Fruit fly (Drosophila melanogaster) whole organism, embryonic: ENCODE measurements around the gene CG11597.

ENCODE experiments used
- CG10209 ChIP-seq: fragments of 200-800 bp; sonication (Bioruptor generic); optimal IDR thresholded peaks from 3 replicates; lab custom pipeline; 2017; ENCODE audit warnings: missing biosample characterization, mild to moderate bottlenecking, missing genetic modification characterization, missing genetic modification reagents
- CG11723 ChIP-seq: fragments of 200-800 bp; sonication (Bioruptor generic); optimal IDR thresholded peaks from 2 replicates; lab custom pipeline; 2017; ENCODE audit warnings: missing biosample characterization, mild to moderate bottlenecking, missing genetic modification characterization
- CG1603 ChIP-seq: fragments of 200-800 bp; sonication (Bioruptor generic); optimal IDR thresholded peaks from 2 replicates; lab custom pipeline; 2019; ENCODE audit warnings: missing biosample characterization, mild to moderate bottlenecking, missing genetic modification characterization, moderate library complexity
- CG16779 ChIP-seq: fragments of 200-800 bp; sonication (Bioruptor generic); IDR thresholded peaks from 2 replicates; pipeline ENCODE4 v1.3.6; 2022; ENCODE audit warnings: missing biosample characterization, missing genetic modification characterization
- CG17186 ChIP-seq: fragments of 200-800 bp; sonication (Bioruptor generic); optimal IDR thresholded peaks from 3 replicates; lab custom pipeline; 2017; ENCODE audit warnings: missing biosample characterization, missing genetic modification reagents, missing genetic modification characterization
- CG17328 ChIP-seq: fragments of 200-800 bp; sonication (Bioruptor generic); IDR thresholded peaks from 2 replicates; pipeline ENCODE4 v1.3.6; 2022; ENCODE audit warnings: missing biosample characterization, missing genetic modification characterization
- CG17912 ChIP-seq: fragments of 200-800 bp; sonication (Bioruptor generic); optimal IDR thresholded peaks from 2 replicates; lab custom pipeline; 2018; ENCODE audit warnings: missing biosample characterization, mild to moderate bottlenecking, missing genetic modification characterization
- CG2889 ChIP-seq: fragments of 200-800 bp; sonication (Bioruptor generic); IDR thresholded peaks from 3 replicates; pipeline ENCODE4 v1.3.6; 2022; ENCODE audit warnings: missing biosample characterization, missing genetic modification characterization
- CG30020 ChIP-seq: fragments of 200-800 bp; optimal IDR thresholded peaks from 2 replicates; lab custom pipeline; 2019; ENCODE audit warnings: missing biosample characterization, mild to moderate bottlenecking, missing genetic modification characterization, moderate library complexity
- CG33213 ChIP-seq: fragments of 200-800 bp; sonication (Bioruptor generic); optimal IDR thresholded peaks from 3 replicates; lab custom pipeline; 2016; ENCODE audit warnings: missing biosample characterization, missing genetic modification characterization
- CG6254 ChIP-seq: fragments of 200-800 bp; sonication (Bioruptor generic); optimal IDR thresholded peaks from 3 replicates; lab custom pipeline; 2017; ENCODE audit warnings: mild to moderate bottlenecking, missing biosample characterization, missing genetic modification reagents, missing genetic modification characterization
- CG6272 ChIP-seq: fragments of 200-800 bp; sonication (Bioruptor generic); IDR thresholded peaks from 2 replicates; pipeline ENCODE4 v1.3.6; 2022; ENCODE audit warnings: missing biosample characterization, missing genetic modification characterization
- CG6654 ChIP-seq: fragments of 200-800 bp; sonication (Bioruptor generic); optimal IDR thresholded peaks from 2 replicates; lab custom pipeline; 2017; ENCODE audit warnings: missing biosample characterization, mild to moderate bottlenecking, missing genetic modification characterization
- CG6791 ChIP-seq: fragments of 200-800 bp; sonication (Bioruptor generic); IDR thresholded peaks from 3 replicates; pipeline ENCODE4 v1.3.6; 2022; ENCODE audit warnings: missing biosample characterization, missing genetic modification characterization; ENCODE audit not compliant: partially characterized antibody
- CG7372 ChIP-seq: fragments of 200-800 bp; sonication (Bioruptor generic); IDR thresholded peaks from 2 replicates; pipeline ENCODE4 v1.3.6; 2022; ENCODE audit warnings: missing biosample characterization, missing genetic modification characterization
- CG7963 ChIP-seq: fragments of 200-800 bp; sonication (Bioruptor generic); IDR thresholded peaks from 3 replicates; pipeline ENCODE4 v1.3.6; 2022; ENCODE audit warnings: missing biosample characterization, missing genetic modification characterization; ENCODE audit not compliant: partially characterized antibody
- CG8281 ChIP-seq: fragments of 200-800 bp; sonication (Bioruptor generic); optimal IDR thresholded peaks from 2 replicates; lab custom pipeline; 2018; ENCODE audit warnings: missing biosample characterization, mild to moderate bottlenecking, missing genetic modification characterization, moderate library complexity
- CG8924 ChIP-seq: fragments of 200-800 bp; optimal IDR thresholded peaks from 3 replicates; lab custom pipeline; 2019; ENCODE audit warnings: missing biosample characterization, mild to moderate bottlenecking, missing genetic modification characterization, moderate library complexity
- Chrac-16 ChIP-seq: fragments of 200-800 bp; sonication (Bioruptor generic); optimal IDR thresholded peaks from 3 replicates; lab custom pipeline; 2016; ENCODE audit warnings: missing biosample characterization, missing genetic modification characterization
- CoRest ChIP-seq: fragments of 200-800 bp; sonication (Bioruptor generic); optimal IDR thresholded peaks from 3 replicates; lab custom pipeline; 2018; ENCODE audit warnings: missing biosample characterization, mild to moderate bottlenecking, missing genetic modification characterization, moderate library complexity
- D ChIP-seq, 2 experiments: fragments of 200-800 bp in 1 of 2; fragments of >200 bp in 1 of 2; sonication (Bioruptor generic) in 1 of 2; optimal IDR thresholded peaks; 2 replicates in 1 of 2; 3 replicates in 1 of 2; lab custom pipeline; 2017; ENCODE audit warnings: mild to moderate bottlenecking in 1 of 2, missing biosample characterization in 1 of 2, missing genetic modification characterization in 1 of 2, missing genetic modification reagents in 1 of 2
- D19B ChIP-seq: fragments of 200-800 bp; sonication (Bioruptor generic); optimal IDR thresholded peaks from 2 replicates; lab custom pipeline; 2017; ENCODE audit warnings: missing biosample characterization, mild to moderate bottlenecking, missing genetic modification characterization
- Dad ChIP-seq: fragments of 200-800 bp; sonication (Bioruptor generic); optimal IDR thresholded peaks from 3 replicates; lab custom pipeline; 2016; ENCODE audit warnings: missing biosample characterization, missing genetic modification characterization
- Dref ChIP-seq: fragments of 200-800 bp; sonication (Bioruptor generic); IDR thresholded peaks from 2 replicates; pipeline ENCODE4 v1.3.6; 2022; ENCODE audit warnings: missing biosample characterization, missing genetic modification characterization
- Hr51 ChIP-seq, 2 experiments: fragments of 200-800 bp; sonication (Bioruptor generic); optimal IDR thresholded peaks; 2 replicates in 1 of 2; 3 replicates in 1 of 2; lab custom pipeline; 2016 to 2018; ENCODE audit warnings: missing biosample characterization in 2 of 2, missing genetic modification characterization in 2 of 2, mild to moderate bottlenecking in 1 of 2, moderate library complexity in 1 of 2
- Med ChIP-seq: fragments of 200-800 bp; sonication (Bioruptor generic); peaks from one replicate; lab custom pipeline; 2016; ENCODE audit warnings: missing biosample characterization, missing genetic modification characterization, mild to moderate bottlenecking, inconsistent platforms, moderate library complexity
- Meics ChIP-seq: fragments of 200-800 bp; sonication (Bioruptor generic); optimal IDR thresholded peaks from 2 replicates; lab custom pipeline; 2017; ENCODE audit warnings: missing biosample characterization, mild to moderate bottlenecking, missing genetic modification characterization
- NC2α ChIP-seq: fragments of 200-800 bp; sonication (Bioruptor generic); optimal IDR thresholded peaks from 2 replicates; lab custom pipeline; 2016; ENCODE audit warnings: missing biosample characterization, missing genetic modification characterization
- Nf-YC ChIP-seq: fragments of 200-800 bp; optimal IDR thresholded peaks from 3 replicates; lab custom pipeline; 2019; ENCODE audit warnings: missing biosample characterization, mild to moderate bottlenecking, missing genetic modification characterization, moderate library complexity
- Opbp ChIP-seq: fragments of 200-800 bp; sonication (Bioruptor generic); IDR thresholded peaks from 3 replicates; pipeline ENCODE4 v1.3.6; 2022; ENCODE audit warnings: missing biosample characterization, missing genetic modification characterization; ENCODE audit not compliant: partially characterized antibody
- Stat92E ChIP-seq, 3 experiments: fragments of >200 bp in 2 of 3; fragments of 200-800 bp in 1 of 3; sonication (Bioruptor generic) in 1 of 3; optimal IDR thresholded peaks; 2 replicates each; lab custom pipeline; 2017 to 2019; ENCODE audit warnings: missing biosample characterization in 3 of 3, missing genetic modification characterization in 3 of 3, mild to moderate bottlenecking in 1 of 3, moderate library complexity in 1 of 3
- Xbp1 ChIP-seq: fragments of 200-800 bp; sonication (Bioruptor generic); optimal IDR thresholded peaks from 3 replicates; lab custom pipeline; 2016; ENCODE audit warnings: missing biosample characterization, mild to moderate bottlenecking, missing genetic modification characterization
- ab ChIP-seq: fragments of 200-800 bp; sonication (Bioruptor generic); optimal IDR thresholded peaks from 2 replicates; lab custom pipeline; 2016; ENCODE audit warnings: missing biosample characterization, missing genetic modification characterization
- az2 ChIP-seq: fragments of 200-800 bp; sonication (Bioruptor generic); optimal IDR thresholded peaks from 3 replicates; lab custom pipeline; 2016; ENCODE audit warnings: missing biosample characterization, missing genetic modification characterization
- bab2 ChIP-seq: fragments of 200-800 bp; sonication (Bioruptor generic); optimal IDR thresholded peaks from 2 replicates; lab custom pipeline; 2016; ENCODE audit warnings: missing biosample characterization, missing genetic modification characterization
- dimm ChIP-seq: fragments of 200-800 bp; sonication (Bioruptor generic); IDR thresholded peaks from 2 replicates; pipeline ENCODE4 v1.3.6; 2022; ENCODE audit warnings: missing biosample characterization, missing genetic modification characterization
- emc ChIP-seq: fragments of 200-800 bp; sonication (Bioruptor generic); optimal IDR thresholded peaks from 2 replicates; lab custom pipeline; 2016; ENCODE audit warnings: missing biosample characterization, missing genetic modification characterization
- gcm ChIP-seq: fragments of 200-800 bp; sonication (Bioruptor generic); optimal IDR thresholded peaks from 2 replicates; lab custom pipeline; 2019; ENCODE audit warnings: missing biosample characterization, mild to moderate bottlenecking, missing genetic modification characterization, moderate library complexity
- gfzf ChIP-seq: fragments of 200-800 bp; sonication (Bioruptor generic); optimal IDR thresholded peaks from 2 replicates; lab custom pipeline; 2016; ENCODE audit warnings: missing biosample characterization, mild to moderate bottlenecking, missing genetic modification characterization, moderate library complexity
- insv ChIP-seq, 2 experiments: fragments of 200-800 bp; sonication (Bioruptor generic); optimal IDR thresholded peaks; 3 replicates each; lab custom pipeline; 2016 to 2018; ENCODE audit warnings: missing biosample characterization in 2 of 2, missing genetic modification characterization in 2 of 2
- nau ChIP-seq: fragments of 200-800 bp; sonication (Bioruptor generic); optimal IDR thresholded peaks from 3 replicates; lab custom pipeline; 2017; ENCODE audit warnings: missing biosample characterization, mild to moderate bottlenecking, missing genetic modification characterization, missing genetic modification reagents
- nmo ChIP-seq: fragments of 200-800 bp; sonication (Bioruptor generic); optimal IDR thresholded peaks from 2 replicates; lab custom pipeline; 2018; ENCODE audit warnings: missing biosample characterization, mild to moderate bottlenecking, missing genetic modification characterization, moderate library complexity
- otp ChIP-seq: fragments of 200-800 bp; sonication (Bioruptor generic); IDR thresholded peaks from 3 replicates; pipeline ENCODE4, ENCODE4 v1.3.6; 2022; ENCODE audit warnings: missing biosample characterization, missing genetic modification characterization
- pzg ChIP-seq: fragments of 200-800 bp; sonication (Bioruptor generic); optimal IDR thresholded peaks from 3 replicates; lab custom pipeline; 2018; ENCODE audit warnings: missing biosample characterization, mild to moderate bottlenecking, missing genetic modification characterization, moderate library complexity
- sd ChIP-seq: fragments of 200-800 bp; sonication (Bioruptor generic); optimal IDR thresholded peaks from 3 replicates; lab custom pipeline; 2018; ENCODE audit warnings: missing biosample characterization, mild to moderate bottlenecking, missing genetic modification characterization, moderate library complexity
- sens-2 ChIP-seq: fragments of 200-800 bp; sonication (Bioruptor generic); IDR thresholded peaks from 2 replicates; pipeline ENCODE4 v1.3.6; 2022; ENCODE audit warnings: missing biosample characterization, missing genetic modification characterization
- slbo ChIP-seq: fragments of 200-800 bp; sonication (Bioruptor generic); IDR thresholded peaks from 2 replicates; pipeline ENCODE4 v1.3.6; 2022; ENCODE audit warnings: missing biosample characterization, missing genetic modification characterization
- usp ChIP-seq: fragments of >200 bp; optimal IDR thresholded peaks from 2 replicates; lab custom pipeline; 2017; ENCODE audit warnings: missing biosample characterization, missing genetic modification characterization
- vnd ChIP-seq: fragments of 200-800 bp; sonication (Bioruptor generic); IDR thresholded peaks from 3 replicates; pipeline ENCODE4 v1.3.6; 2022; ENCODE audit warnings: missing biosample characterization, missing genetic modification characterization; ENCODE audit not compliant: partially characterized antibody
- zfh1 ChIP-seq: fragments of 200-800 bp; sonication (Bioruptor generic); IDR thresholded peaks from 3 replicates; pipeline ENCODE4 v1.3.6; 2022; ENCODE audit warnings: missing biosample characterization, missing genetic modification characterization

Gene CG11597

dm6 chr3L:11833296-11833717, 11.2 kb upstream of the CG11597 start, which contains the start of gene CycA:
Gene CycA, minus strand, starts transcription at chr3L:11833578.
- TF ChIP-seq Dref (GFP tag; lab: Robert Waterston, UW) (peak; percentile 95), CG1603 (tag; lab: Kevin White, UChicago) (peak; percentile 59), otp (GFP tag; lab: Robert Waterston, UW) (no peak), CG8281 (tag; lab: Kevin White, UChicago) (no peak), D (optimal IDR thresholded peaks at IDR 0.05; lab: Kevin White, UChicago) (no peak), D (GFP tag; optimal IDR thresholded peaks at IDR 0.05; lab: Kevin White, UChicago) (no peak), gcm (GFP tag; lab: Kevin White, UChicago) (peak; percentile 28), CG16779 (GFP tag; lab: Robert Waterston, UW) (no peak), CG17328 (GFP tag; lab: Robert Waterston, UW) (no peak), Chrac-16 (GFP tag; lab: Kevin White, UChicago) (no peak), CG7963 (GFP tag; lab: Robert Waterston, UW) (peak; percentile 61; the same call in 1 of the 3 replicates), CG6654 (GFP tag; lab: Kevin White, UChicago) (no peak), CG17912 (GFP tag; lab: Kevin White, UChicago) (no peak), az2 (GFP tag; lab: Kevin White, UChicago) (no peak), D19B (GFP tag; lab: Kevin White, UChicago) (no peak), CG8924 (tag; lab: Kevin White, UChicago) (peak; percentile 66), Med (GFP tag; lab: Kevin White, UChicago) (peak; percentile 78), Opbp (GFP tag; lab: Robert Waterston, UW) (peak; percentile 94), zfh1 (no peak), nau (GFP tag; lab: Kevin White, UChicago) (no peak), ab (GFP tag; lab: Kevin White, UChicago) (no peak), NC2α (GFP tag; lab: Kevin White, UChicago) (no peak), usp (GFP tag; lab: Kevin White, UChicago) (no peak), CG30020 (tag; lab: Kevin White, UChicago) (peak; percentile 7), CG6254 (GFP tag; lab: Kevin White, UChicago) (no peak), slbo (no peak), CG33213 (GFP tag; lab: Kevin White, UChicago) (peak; percentile 49), Dad (GFP tag; lab: Kevin White, UChicago) (peak; percentile 23), Meics (GFP tag; lab: Kevin White, UChicago) (no peak), Xbp1 (peak; percentile 15), CG7372 (GFP tag; lab: Robert Waterston, UW) (no peak), pzg (peak; percentile 95), sd (tag; lab: Kevin White, UChicago) (no peak), insv (GFP tag; optimal IDR thresholded peaks at IDR 0.05; lab: Kevin White, UChicago) (peak in 1 of 2 experiments; percentile 28), gfzf (GFP tag; lab: Kevin White, UChicago) (peak; percentile 61), CG2889 (GFP tag; lab: Robert Waterston, UW) (no peak), sens-2 (no peak), bab2 (GFP tag; lab: Kevin White, UChicago) (no peak), CoRest (tag; lab: Kevin White, UChicago) (peak; percentile 65), CG6272 (GFP tag; lab: Robert Waterston, UW) (no peak), Hr51 (GFP tag; optimal IDR thresholded peaks at IDR 0.05; lab: Kevin White, UChicago) (peak in 1 of 2 experiments; percentile 41), Nf-YC (tag; lab: Kevin White, UChicago) (no peak), nmo (GFP tag; lab: Kevin White, UChicago) (peak; percentile 50), CG10209 (GFP tag; lab: Kevin White, UChicago) (no peak), CG6791 (GFP tag; lab: Robert Waterston, UW) (peak; percentile 88), vnd (peak; percentile 74; the same call in 2 of the 3 replicates), dimm (no peak), CG17186 (GFP tag; lab: Kevin White, UChicago) (peak; percentile 73), emc (GFP tag; lab: Kevin White, UChicago) (no peak), Stat92E (GFP tag; optimal IDR thresholded peaks at IDR 0.05; lab: Kevin White, UChicago) (peak in 1 of 3 experiments; percentile 69), CG11723 (GFP tag; lab: Kevin White, UChicago) (no peak)
